Fruit fly (Drosophila melanogaster) whole organism, wandering third instar larva: Measurements from ENCODE around the gene CG42693.

Source experiments
- Abd-B ChIP-seq: fragments of >200 bp; optimal IDR thresholded peaks from 2 replicates; lab custom pipeline; 2017; ENCODE audit warnings: missing biosample characterization, missing genetic modification characterization
- CG32264 ChIP-seq: fragments of 200-800 bp; sonication (Bioruptor generic); optimal IDR thresholded peaks from 2 replicates; lab custom pipeline; 2016; ENCODE audit warnings: missing biosample characterization, missing genetic modification characterization
- CG9705 ChIP-seq: fragments of 200-800 bp; sonication (Bioruptor generic); optimal IDR thresholded peaks from 2 replicates; lab custom pipeline; 2018; ENCODE audit warnings: missing biosample characterization, mild to moderate bottlenecking, missing genetic modification characterization
- CrebA ChIP-seq: fragments of 200-800 bp; sonication (Bioruptor generic); optimal IDR thresholded peaks from 2 replicates; lab custom pipeline; 2016; ENCODE audit warnings: missing biosample characterization, mild to moderate bottlenecking, missing genetic modification characterization, borderline replicate concordance
- Dfd ChIP-seq: fragments of >200 bp; optimal IDR thresholded peaks from 2 replicates; lab custom pipeline; 2017; ENCODE audit warnings: missing biosample characterization, missing genetic modification characterization
- Dif ChIP-seq: fragments of 200-275, 200-300 bp; sonication (Bioruptor generic); optimal IDR thresholded peaks from 2 replicates; lab custom pipeline; 2018; ENCODE audit warnings: missing biosample characterization, missing genetic modification characterization; ENCODE audit not compliant: partially characterized antibody
- GATAd ChIP-seq: sonication (Bioruptor generic); optimal IDR thresholded peaks from 2 replicates; lab custom pipeline; 2016; ENCODE audit warnings: missing biosample characterization, missing genetic modification characterization
- HLH106 ChIP-seq: fragments of 200-800 bp; optimal IDR thresholded peaks from 3 replicates; lab custom pipeline; 2019; ENCODE audit warnings: missing biosample characterization, mild to moderate bottlenecking, missing genetic modification characterization, moderate library complexity
- Hnf4 ChIP-seq: fragments of 200-800 bp; sonication (Bioruptor generic); optimal IDR thresholded peaks from 2 replicates; lab custom pipeline; 2016; ENCODE audit warnings: missing biosample characterization, mild to moderate bottlenecking, missing genetic modification characterization
- Hr78 ChIP-seq: fragments of >200 bp; optimal IDR thresholded peaks from 2 replicates; lab custom pipeline; 2017; ENCODE audit warnings: missing biosample characterization, missing genetic modification characterization
- Hr83 ChIP-seq: fragments of 200-300 bp; sonication (Bioruptor generic); optimal IDR thresholded peaks from 2 replicates; lab custom pipeline; 2016; ENCODE audit warnings: missing biosample characterization, mild to moderate bottlenecking, missing genetic modification characterization, moderate library complexity; ENCODE audit not compliant: poor library complexity, severe bottlenecking
- Jra ChIP-seq: sonication (Bioruptor generic); optimal IDR thresholded peaks from 2 replicates; lab custom pipeline; 2016; ENCODE audit warnings: missing biosample characterization, missing genetic modification characterization
- Mio ChIP-seq: sonication (Bioruptor generic); optimal IDR thresholded peaks from 2 replicates; lab custom pipeline; 2016; ENCODE audit warnings: missing biosample characterization, missing genetic modification characterization
- Myc ChIP-seq: fragments of >200 bp; optimal IDR thresholded peaks from 2 replicates; lab custom pipeline; 2017
- N ChIP-seq: fragments of >200 bp; optimal IDR thresholded peaks from 2 replicates; lab custom pipeline; 2018; ENCODE audit warnings: missing biosample characterization, missing external identifiers, missing genetic modification characterization
- OdsH ChIP-seq: fragments of 200-800 bp; sonication (Bioruptor generic); optimal IDR thresholded peaks from 2 replicates; lab custom pipeline; 2016; ENCODE audit warnings: missing biosample characterization, mild to moderate bottlenecking, missing genetic modification characterization
- Rel ChIP-seq, 2 experiments: fragments of 200-800 bp; sonication (Bioruptor generic) in 1 of 2; optimal IDR thresholded peaks; 2 replicates in 1 of 2; 3 replicates in 1 of 2; lab custom pipeline; 2016 to 2019; ENCODE audit warnings: mild to moderate bottlenecking in 2 of 2, missing biosample characterization in 2 of 2, missing genetic modification characterization in 2 of 2, moderate library complexity in 1 of 2
- Sp1 ChIP-seq: fragments of 200-800 bp; sonication (Bioruptor generic); optimal IDR thresholded peaks from 3 replicates; lab custom pipeline; 2019; ENCODE audit warnings: missing biosample characterization, mild to moderate bottlenecking, missing genetic modification characterization, moderate library complexity
- Vsx2 ChIP-seq: fragments of 200-300, 225-300 bp; sonication (Bioruptor generic); optimal IDR thresholded peaks from 2 replicates; lab custom pipeline; 2018; ENCODE audit warnings: missing biosample characterization, missing genetic modification characterization; ENCODE audit not compliant: partially characterized antibody
- br ChIP-seq: fragments of 200-800 bp; sonication (Bioruptor generic); optimal IDR thresholded peaks from 2 replicates; lab custom pipeline; 2016; ENCODE audit warnings: missing biosample characterization, missing genetic modification characterization
- brk ChIP-seq: fragments of 200-800 bp; sonication (Bioruptor generic); optimal IDR thresholded peaks from 2 replicates; lab custom pipeline; 2016; ENCODE audit warnings: missing biosample characterization, mild to moderate bottlenecking, missing genetic modification characterization
- dl ChIP-seq, 2 experiments: fragments of 175-275, 200-275 bp in 1 of 2; fragments of 200-275 bp in 1 of 2; sonication (Bioruptor generic); optimal IDR thresholded peaks; lab custom pipeline; 2018; ENCODE audit warnings: mild to moderate bottlenecking in 2 of 2, missing biosample characterization in 2 of 2, missing genetic modification characterization in 2 of 2, moderate library complexity in 2 of 2; ENCODE audit not compliant: partially characterized antibody in 2 of 2, insufficient read depth in 1 of 2
- dmrt93B ChIP-seq: fragments of 200-800 bp; sonication (Bioruptor generic); optimal IDR thresholded peaks from 2 replicates; lab custom pipeline; 2018; ENCODE audit warnings: missing biosample characterization, mild to moderate bottlenecking, missing genetic modification characterization
- dsf ChIP-seq: sonication (Bioruptor generic); optimal IDR thresholded peaks from 2 replicates; lab custom pipeline; 2016; ENCODE audit warnings: missing biosample characterization, missing genetic modification characterization, borderline replicate concordance
- ey ChIP-seq: fragments of 200-800 bp; sonication (Bioruptor generic); optimal IDR thresholded peaks from 2 replicates; lab custom pipeline; 2016; ENCODE audit warnings: missing biosample characterization, missing genetic modification characterization
- foxo ChIP-seq, 2 experiments: fragments of 200-800 bp; sonication (Bioruptor generic); optimal IDR thresholded peaks; 2 replicates in 1 of 2; 3 replicates in 1 of 2; lab custom pipeline; 2016 to 2017; ENCODE audit warnings: missing biosample characterization in 2 of 2, missing genetic modification characterization in 2 of 2
- fru ChIP-seq: fragments of 200-800 bp; sonication (Bioruptor generic); optimal IDR thresholded peaks from 3 replicates; lab custom pipeline; 2016; ENCODE audit warnings: missing biosample characterization, mild to moderate bottlenecking, missing genetic modification characterization
- h ChIP-seq: fragments of 200-800 bp; sonication (Bioruptor generic); optimal IDR thresholded peaks from 3 replicates; lab custom pipeline; 2016; ENCODE audit warnings: missing biosample characterization, mild to moderate bottlenecking, missing genetic modification characterization
- jim ChIP-seq: fragments of 175-275, 200-325 bp; sonication (Bioruptor generic); optimal IDR thresholded peaks from 2 replicates; lab custom pipeline; 2016; ENCODE audit warnings: missing biosample characterization, mild to moderate bottlenecking, missing genetic modification characterization
- lola ChIP-seq: fragments of >200 bp; optimal IDR thresholded peaks from 2 replicates; lab custom pipeline; 2017; ENCODE audit warnings: missing biosample characterization, missing genetic modification characterization
- pan ChIP-seq: fragments of >200 bp; optimal IDR thresholded peaks from 2 replicates; lab custom pipeline; 2017
- psq ChIP-seq: fragments of 200-800 bp; sonication (Bioruptor generic); optimal IDR thresholded peaks from 3 replicates; lab custom pipeline; 2017; ENCODE audit warnings: missing biosample characterization, mild to moderate bottlenecking, missing genetic modification characterization, moderate library complexity
- rgr ChIP-seq: fragments of 200-800 bp; sonication (Bioruptor generic); optimal IDR thresholded peaks from 3 replicates; lab custom pipeline; 2016; ENCODE audit warnings: missing biosample characterization, mild to moderate bottlenecking, missing genetic modification characterization
- sage ChIP-seq: fragments of 200-800 bp; sonication (Bioruptor generic); optimal IDR thresholded peaks from 2 replicates; lab custom pipeline; 2016; ENCODE audit warnings: missing biosample characterization, mild to moderate bottlenecking, missing genetic modification characterization
- sv ChIP-seq: fragments of 200-800 bp; sonication (Bioruptor generic); optimal IDR thresholded peaks from 3 replicates; lab custom pipeline; 2016; ENCODE audit warnings: missing biosample characterization, missing genetic modification characterization
- tai ChIP-seq: sonication (Bioruptor generic); optimal IDR thresholded peaks from 2 replicates; lab custom pipeline; 2016; ENCODE audit warnings: missing biosample characterization, missing genetic modification characterization
- usp ChIP-seq: fragments of >200 bp; optimal IDR thresholded peaks from 2 replicates; lab custom pipeline; 2017; ENCODE audit warnings: missing biosample characterization, missing genetic modification characterization
- woc ChIP-seq: sonication (Bioruptor generic); optimal IDR thresholded peaks from 2 replicates; lab custom pipeline; 2016; ENCODE audit warnings: missing biosample characterization, mild to moderate bottlenecking, missing genetic modification characterization

Gene CG42693

dm6 chr3R:31687782-31688181 lies 20.4 kb downstream of the CG42693 start:
- TF ChIP-seq h (GFP tag; lab: Kevin White, UChicago) (peak; percentile 29), fru (GFP tag; lab: Kevin White, UChicago) (peak; percentile 21), Dfd (no peak), foxo (GFP tag; optimal IDR thresholded peaks at IDR 0.05; lab: Kevin White, UChicago) (peak in 1 of 2 experiments; percentile 21), HLH106 (tag; lab: Kevin White, UChicago) (no peak), Hnf4 (GFP tag; lab: Kevin White, UChicago) (no peak), lola (no peak), ey (GFP tag; lab: Kevin White, UChicago) (peak; percentile 10), Myc (lab: Kevin White, UChicago) (no peak), Jra (GFP tag; lab: Kevin White, UChicago) (no peak), Hr78 (no peak), psq (GFP tag; lab: Kevin White, UChicago) (no peak)

DNA sequence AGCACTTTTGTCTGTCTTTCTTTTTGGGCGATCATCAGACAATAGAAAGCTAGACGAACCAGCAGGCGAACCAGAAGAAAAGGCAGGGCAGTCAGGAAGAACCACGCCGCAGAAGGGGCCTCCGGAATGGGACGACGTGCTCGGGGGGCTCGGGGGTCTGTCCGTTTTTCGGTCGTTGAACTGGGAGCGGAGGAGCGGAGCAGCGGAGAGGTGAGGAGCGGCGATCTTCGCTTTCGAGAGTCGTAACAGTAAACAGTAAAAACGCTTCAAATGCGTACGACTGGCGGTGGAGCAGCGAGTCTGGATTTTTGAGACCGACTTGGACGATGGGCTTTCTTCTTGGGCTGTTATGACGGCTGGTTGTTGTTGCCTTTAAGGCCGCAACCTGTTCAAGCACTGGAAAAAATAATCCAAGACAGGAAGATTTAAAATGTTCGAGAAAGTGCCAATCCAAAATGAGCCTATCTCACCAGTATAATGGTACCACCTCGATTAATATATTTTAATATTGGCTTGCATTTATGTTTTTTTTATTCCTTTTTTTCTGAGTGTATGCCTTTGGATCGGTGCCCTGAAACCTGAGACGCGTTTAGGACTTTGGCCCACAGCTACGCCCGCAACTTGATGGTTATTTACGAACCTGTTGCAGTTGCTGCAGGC lies 21.3 kb downstream of the CG42693 start:
- no peak for TF ChIP-seq Myc (lab: Kevin White, UChicago)
- TF ChIP-seq sv (GFP tag; lab: Kevin White, UChicago), result peak; percentile 81
- TF ChIP-seq Rel (GFP tag; optimal IDR thresholded peaks at IDR 0.05; lab: Kevin White, UChicago), result no peak
- TF ChIP-seq Rel (tag; optimal IDR thresholded peaks at IDR 0.05; lab: Kevin White, UChicago), result peak; percentile 61
- peak; percentile 90 for TF ChIP-seq h (GFP tag; lab: Kevin White, UChicago)
- TF ChIP-seq N (GFP tag; lab: Kevin White, UChicago), result no peak
- TF ChIP-seq Abd-B (GFP tag; lab: Kevin White, UChicago), result no peak
- no peak for TF ChIP-seq jim (GFP tag; lab: Kevin White, UChicago)
- TF ChIP-seq Sp1, result peak; percentile 89
- TF ChIP-seq GATAd, result no peak
- TF ChIP-seq dmrt93B (GFP tag; lab: Kevin White, UChicago), result peak; percentile 70
- TF ChIP-seq brk (GFP tag; lab: Kevin White, UChicago), result peak; percentile 59
- no peak for TF ChIP-seq pan
- peak; percentile 85 for TF ChIP-seq HLH106 (tag; lab: Kevin White, UChicago)
- peak; percentile 65 for TF ChIP-seq Jra (GFP tag; lab: Kevin White, UChicago)
- TF ChIP-seq ey (GFP tag; lab: Kevin White, UChicago), result peak; percentile 87
- no peak for TF ChIP-seq Vsx2 (GFP tag; lab: Kevin White, UChicago)
- TF ChIP-seq fru (GFP tag; lab: Kevin White, UChicago), result peak; percentile 92
- TF ChIP-seq Dif (GFP tag; lab: Kevin White, UChicago), result no peak
- no peak for TF ChIP-seq lola
- TF ChIP-seq CG9705 (GFP tag; lab: Kevin White, UChicago), result peak; percentile 79
- no peak for TF ChIP-seq usp
- TF ChIP-seq dl (GFP tag; optimal IDR thresholded peaks at IDR 0.05; lab: Kevin White, UChicago; ENCODE audit: insufficient read depth in 1 of 2, partially characterized antibody in 2 of 2), result no peak
- no peak for TF ChIP-seq Hr78
- peak; percentile 63 for TF ChIP-seq woc
- no peak for TF ChIP-seq Dfd
- TF ChIP-seq CrebA (GFP tag; lab: Kevin White, UChicago), result no peak
- TF ChIP-seq Hnf4 (GFP tag; lab: Kevin White, UChicago), result peak; percentile 84
- peak; percentile 79 for TF ChIP-seq psq (GFP tag; lab: Kevin White, UChicago)
- TF ChIP-seq sage (GFP tag; lab: Kevin White, UChicago), result peak; percentile 84
- TF ChIP-seq foxo (GFP tag; optimal IDR thresholded peaks at IDR 0.05; lab: Kevin White, UChicago), result peak in 1 of 2 experiments; percentile 91
- TF ChIP-seq OdsH, result peak; percentile 84
- no peak for TF ChIP-seq Hr83
- no peak for TF ChIP-seq Mio (GFP tag; lab: Kevin White, UChicago)
- no peak for TF ChIP-seq dsf (GFP tag; lab: Kevin White, UChicago)
- peak; percentile 83 for TF ChIP-seq br (GFP tag; lab: Kevin White, UChicago)
- peak; percentile 83 for TF ChIP-seq rgr (GFP tag; lab: Kevin White, UChicago)
- TF ChIP-seq CG32264, result no peak
- peak; percentile 57 for TF ChIP-seq tai (GFP tag; lab: Kevin White, UChicago)
